Fruit fly (Drosophila melanogaster) whole organism, adult: ENCODE data around the gene Kaz-m1.

Experiments
- CG11617 ChIP-seq: fragments of 200-800 bp; sonication (Bioruptor generic); optimal IDR thresholded peaks from 2 replicates; lab custom pipeline; 2017; ENCODE audit warnings: mild to moderate bottlenecking, missing biosample characterization, missing genetic modification reagents, missing genetic modification characterization
- CG12768 ChIP-seq: fragments of 200-800 bp; sonication (Bioruptor generic); optimal IDR thresholded peaks from 2 replicates; lab custom pipeline; 2017; ENCODE audit warnings: missing biosample characterization, missing genetic modification characterization, mild to moderate bottlenecking, moderate library complexity, missing genetic modification reagents
- CG14711 ChIP-seq: fragments of 200-800 bp; sonication (Bioruptor generic); optimal IDR thresholded peaks from 2 replicates; lab custom pipeline; 2018; ENCODE audit warnings: missing biosample characterization, mild to moderate bottlenecking, missing genetic modification characterization, moderate library complexity
- CG1620 ChIP-seq: fragments of 200-800 bp; sonication (Bioruptor generic); optimal IDR thresholded peaks from 2 replicates; lab custom pipeline; 2016; ENCODE audit warnings: missing biosample characterization, missing genetic modification characterization
- CG33017 ChIP-seq: fragments of 200-800 bp; sonication (Bioruptor generic); optimal IDR thresholded peaks from 2 replicates; lab custom pipeline; 2018; ENCODE audit warnings: missing biosample characterization, mild to moderate bottlenecking, missing genetic modification characterization, moderate library complexity
- CG5204 ChIP-seq: fragments of 200-800 bp; sonication (Bioruptor generic); optimal IDR thresholded peaks from 2 replicates; lab custom pipeline; 2016; ENCODE audit warnings: missing biosample characterization, missing genetic modification characterization
- CG7045 ChIP-seq: fragments of 200-800 bp; sonication (Bioruptor generic); optimal IDR thresholded peaks from 2 replicates; lab custom pipeline; 2017; ENCODE audit warnings: missing biosample characterization, mild to moderate bottlenecking, missing genetic modification characterization
- CG7101 ChIP-seq: fragments of 200-800 bp; sonication (Bioruptor generic); optimal IDR thresholded peaks from 2 replicates; lab custom pipeline; 2018; ENCODE audit warnings: missing biosample characterization, mild to moderate bottlenecking, missing genetic modification characterization, moderate library complexity
- Clk ChIP-seq: fragments of 200-800 bp; sonication (Bioruptor generic); optimal IDR thresholded peaks from 2 replicates; lab custom pipeline; 2017; ENCODE audit warnings: missing biosample characterization, missing genetic modification characterization
- Crg-1 ChIP-seq: fragments of 200-800 bp; sonication (Bioruptor generic); optimal IDR thresholded peaks from 2 replicates; lab custom pipeline; 2016; ENCODE audit warnings: missing biosample characterization, missing genetic modification characterization
- Hr96 ChIP-seq: fragments of 200-800 bp; sonication (Bioruptor generic); optimal IDR thresholded peaks from 2 replicates; lab custom pipeline; 2016; ENCODE audit warnings: missing biosample characterization, missing genetic modification characterization
- Mnt ChIP-seq: fragments of 200-800 bp; sonication (Bioruptor generic); optimal IDR thresholded peaks from 2 replicates; lab custom pipeline; 2016; ENCODE audit warnings: missing biosample characterization, mild to moderate bottlenecking, missing genetic modification characterization
- bab1 ChIP-seq: fragments of 200-800 bp; sonication (Bioruptor generic); optimal IDR thresholded peaks from 3 replicates; lab custom pipeline; 2019; ENCODE audit warnings: missing biosample characterization, mild to moderate bottlenecking, missing genetic modification characterization, moderate library complexity
- cic ChIP-seq: fragments of 200-800 bp; sonication (Bioruptor generic); optimal IDR thresholded peaks from 2 replicates; lab custom pipeline; 2017; ENCODE audit warnings: missing biosample characterization, mild to moderate bottlenecking, missing genetic modification characterization, moderate library complexity
- cnc ChIP-seq, 2 experiments: fragments of >200 bp; optimal IDR thresholded peaks; 2 replicates each; lab custom pipeline; 2017
- kay ChIP-seq: fragments of 200-800 bp; sonication (Bioruptor generic); peaks from one replicate; lab custom pipeline; 2016; ENCODE audit warnings: missing biosample characterization, missing genetic modification characterization, borderline replicate concordance
- ovo ChIP-seq: fragments of 200-800 bp; sonication (Bioruptor generic); optimal IDR thresholded peaks from 2 replicates; lab custom pipeline; 2016; ENCODE audit warnings: missing biosample characterization, missing genetic modification characterization
- pad ChIP-seq: fragments of 200-800 bp; sonication (Bioruptor generic); optimal IDR thresholded peaks from 3 replicates; lab custom pipeline; 2017; ENCODE audit warnings: missing biosample characterization, missing genetic modification characterization, mild to moderate bottlenecking, moderate library complexity, missing genetic modification reagents
- tj ChIP-seq: fragments of 200-800 bp; sonication (Bioruptor generic); optimal IDR thresholded peaks from 3 replicates; lab custom pipeline; 2017; ENCODE audit warnings: missing biosample characterization, mild to moderate bottlenecking, missing genetic modification characterization, moderate library complexity
- toe ChIP-seq: fragments of 200-800 bp; sonication (Bioruptor generic); optimal IDR thresholded peaks from 2 replicates; lab custom pipeline; 2016; ENCODE audit warnings: missing biosample characterization, missing genetic modification characterization

Gene Kaz-m1

DNA sequence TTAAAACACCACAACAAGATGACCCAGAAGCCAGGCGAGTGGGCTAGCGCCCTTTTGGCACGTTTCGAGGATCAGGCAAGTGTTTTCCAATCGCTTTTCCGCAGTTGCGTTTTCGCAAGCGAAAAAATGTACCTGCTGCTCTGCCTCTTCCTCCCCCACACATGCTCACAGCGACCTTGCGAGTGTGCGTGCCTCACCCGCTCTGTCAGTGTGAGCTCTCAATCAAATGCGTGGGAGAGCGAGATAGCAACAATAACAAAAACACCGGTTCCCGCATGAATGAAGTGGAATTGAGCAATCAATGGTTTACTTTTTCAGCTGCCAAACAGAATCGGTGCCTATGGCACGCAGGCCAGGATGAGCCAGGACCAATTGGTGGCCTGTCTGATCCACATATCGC, 31.2 kb upstream of the Kaz-m1 start:
- TF ChIP-seq CG14711 (no peak), CG12768 (GFP tag; lab: Kevin White, UChicago) (no peak), CG11617 (no peak), bab1 (GFP tag; lab: Kevin White, UChicago) (no peak), CG5204 (GFP tag; lab: Kevin White, UChicago) (no peak), Mnt (no peak), Crg-1 (no peak), kay (GFP tag; lab: Kevin White, UChicago) (no peak), toe (no peak), CG7045 (GFP tag; lab: Kevin White, UChicago) (no peak), Hr96 (GFP tag; lab: Kevin White, UChicago) (no peak), pad (no peak), CG1620 (GFP tag; lab: Kevin White, UChicago) (no peak), ovo (no peak), cic (GFP tag; lab: Kevin White, UChicago) (no peak), CG7101 (tag; lab: Kevin White, UChicago) (no peak), cnc (optimal IDR thresholded peaks at IDR 0.05; lab: Kevin White, UChicago) (no peak), Clk (GFP tag; lab: Kevin White, UChicago) (no peak)

DNA sequence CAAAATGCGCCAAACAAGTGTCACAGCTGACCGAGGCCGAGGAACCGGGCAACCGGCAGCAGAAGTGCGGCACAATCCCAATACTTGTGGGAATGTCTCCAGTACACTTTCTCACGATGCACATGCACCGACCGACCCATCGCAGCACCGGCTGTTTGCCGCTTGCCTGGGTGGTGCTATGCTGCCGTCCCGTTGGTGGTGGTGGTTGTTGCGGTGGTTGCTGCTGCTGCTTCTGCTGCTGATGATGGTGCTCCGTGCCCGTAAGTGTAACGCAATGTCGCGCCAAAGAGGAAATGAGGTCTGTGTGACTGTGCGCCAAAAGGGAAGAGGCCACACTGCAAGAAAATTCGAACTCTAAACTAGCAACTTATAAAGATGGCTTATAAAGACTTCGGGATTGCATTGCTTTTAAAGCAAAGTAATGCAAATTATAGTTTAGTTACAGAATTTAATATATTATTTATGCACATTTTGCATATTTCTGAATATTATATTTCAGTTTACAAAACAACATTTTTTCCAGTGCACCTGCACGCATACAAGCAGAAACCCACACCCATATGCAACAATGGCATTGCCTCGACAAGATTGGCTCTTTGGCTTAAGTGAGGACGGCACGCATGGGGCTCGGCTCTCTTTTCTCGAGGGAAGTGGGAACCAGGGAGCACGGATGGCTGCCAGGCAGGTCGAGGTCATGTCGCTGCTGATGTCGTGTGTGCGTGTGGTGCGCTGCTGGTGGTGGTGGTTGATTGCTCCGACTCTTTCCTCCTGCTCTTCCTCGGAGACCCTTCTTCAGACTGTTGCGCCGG, 18.1 kb upstream of the Kaz-m1 start, which contains the start of gene CG43116:
CG43116 (minus strand) TSS at position 800 of the 809 bp plus-strand sequence.
- TF ChIP-seq cic (GFP tag; lab: Kevin White, UChicago) = no peak
- no peak for TF ChIP-seq CG12768 (GFP tag; lab: Kevin White, UChicago)
- no peak for TF ChIP-seq CG1620 (GFP tag; lab: Kevin White, UChicago)

DNA sequence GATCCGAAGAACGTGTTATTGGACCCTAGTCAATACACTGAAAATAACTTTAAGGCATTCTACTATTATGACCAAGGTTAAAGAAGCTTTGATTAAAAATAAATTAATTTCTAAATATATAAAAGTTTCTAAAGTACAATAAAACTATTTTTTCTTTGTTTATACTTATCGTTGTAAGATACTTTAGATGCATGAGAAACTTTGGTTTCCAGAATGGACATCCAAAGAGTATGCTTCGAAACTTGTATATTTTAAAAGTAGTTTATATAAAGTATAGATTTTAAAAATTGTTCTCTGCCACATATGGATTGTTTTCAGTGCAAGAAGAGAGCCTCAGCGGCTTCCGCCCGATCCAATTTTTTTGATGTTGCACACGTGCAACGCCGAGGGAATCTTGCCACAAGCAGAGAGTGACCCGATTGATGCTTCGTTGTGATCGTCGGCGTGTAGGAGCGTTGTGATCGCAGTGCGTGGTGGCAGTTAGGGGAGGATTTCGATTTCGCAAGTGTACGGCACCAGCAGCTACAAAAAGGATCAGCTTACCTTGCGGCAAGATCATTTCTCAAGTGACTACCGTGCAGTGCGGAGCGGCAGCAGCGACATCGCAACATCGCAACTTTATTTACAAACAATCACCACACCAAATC, 17.3 kb upstream of the Kaz-m1 start:
- TF ChIP-seq Hr96 (GFP tag; lab: Kevin White, UChicago) = no peak
- TF ChIP-seq bab1 (GFP tag; lab: Kevin White, UChicago) = no peak

DNA sequence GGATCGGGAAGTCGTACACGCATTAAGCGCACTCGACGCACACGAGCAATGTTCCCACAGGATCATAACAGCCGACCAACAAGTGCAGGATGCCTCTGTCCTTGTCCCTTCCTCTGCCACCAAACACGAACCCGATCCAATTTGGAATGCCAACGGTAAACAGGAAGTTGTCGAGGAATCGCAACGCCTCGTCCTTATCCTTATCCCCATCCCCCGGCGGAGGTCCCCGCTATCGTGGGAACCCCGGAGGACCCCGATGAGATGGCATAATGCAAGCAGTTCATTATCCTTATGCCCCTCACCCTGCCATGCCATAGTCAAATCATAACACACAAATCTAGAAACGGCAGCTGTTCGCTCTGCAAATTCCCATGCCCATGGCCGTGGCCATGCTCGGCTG, 15.4 kb upstream of the Kaz-m1 start:
- no peak for TF ChIP-seq Clk (GFP tag; lab: Kevin White, UChicago)
- TF ChIP-seq CG33017 (tag; lab: Kevin White, UChicago) = no peak
- no peak for TF ChIP-seq Crg-1
- TF ChIP-seq CG1620 (GFP tag; lab: Kevin White, UChicago) = no peak
- no peak for TF ChIP-seq bab1 (GFP tag; lab: Kevin White, UChicago)
- no peak for TF ChIP-seq pad
- no peak for TF ChIP-seq toe
- TF ChIP-seq CG11617 = no peak
- no peak for TF ChIP-seq CG12768 (GFP tag; lab: Kevin White, UChicago)
- no peak for TF ChIP-seq ovo
- no peak for TF ChIP-seq cic (GFP tag; lab: Kevin White, UChicago)
- TF ChIP-seq CG14711 = no peak
- TF ChIP-seq CG5204 (GFP tag; lab: Kevin White, UChicago) = no peak

dm6 chr3R:25999611-26000010, 14.9 kb upstream of the Kaz-m1 start:
- TF ChIP-seq CG5204 (GFP tag; lab: Kevin White, UChicago) = no peak
- no peak for TF ChIP-seq kay (GFP tag; lab: Kevin White, UChicago)
- no peak for TF ChIP-seq Hr96 (GFP tag; lab: Kevin White, UChicago)
- no peak for TF ChIP-seq CG7045 (GFP tag; lab: Kevin White, UChicago)
- no peak for TF ChIP-seq CG1620 (GFP tag; lab: Kevin White, UChicago)
- TF ChIP-seq cic (GFP tag; lab: Kevin White, UChicago) = no peak
- no peak for TF ChIP-seq cnc (optimal IDR thresholded peaks at IDR 0.05; lab: Kevin White, UChicago)
- no peak for TF ChIP-seq toe
- no peak for TF ChIP-seq ovo
- TF ChIP-seq Mnt = no peak
- TF ChIP-seq CG11617 = no peak
- TF ChIP-seq CG12768 (GFP tag; lab: Kevin White, UChicago) = no peak
- no peak for TF ChIP-seq pad
- no peak for TF ChIP-seq bab1 (GFP tag; lab: Kevin White, UChicago)
- no peak for TF ChIP-seq CG7101 (tag; lab: Kevin White, UChicago)
- no peak for TF ChIP-seq Crg-1
- TF ChIP-seq Clk (GFP tag; lab: Kevin White, UChicago) = no peak
- no peak for TF ChIP-seq tj (GFP tag; lab: Kevin White, UChicago)
- no peak for TF ChIP-seq CG14711

- TF ChIP-seq cnc (optimal IDR thresholded peaks at IDR 0.05; lab: Kevin White, UChicago) (no peak), tj (GFP tag; lab: Kevin White, UChicago) (no peak), CG12768 (GFP tag; lab: Kevin White, UChicago) (no peak), ovo (no peak), pad (no peak)
Measured at dm6 chr3R:26000720-26001682, 13.5 kb upstream of the Kaz-m1 start.
